Worm (Caenorhabditis elegans): ENCODE measurements around the gene zipt-3.

DNA sequence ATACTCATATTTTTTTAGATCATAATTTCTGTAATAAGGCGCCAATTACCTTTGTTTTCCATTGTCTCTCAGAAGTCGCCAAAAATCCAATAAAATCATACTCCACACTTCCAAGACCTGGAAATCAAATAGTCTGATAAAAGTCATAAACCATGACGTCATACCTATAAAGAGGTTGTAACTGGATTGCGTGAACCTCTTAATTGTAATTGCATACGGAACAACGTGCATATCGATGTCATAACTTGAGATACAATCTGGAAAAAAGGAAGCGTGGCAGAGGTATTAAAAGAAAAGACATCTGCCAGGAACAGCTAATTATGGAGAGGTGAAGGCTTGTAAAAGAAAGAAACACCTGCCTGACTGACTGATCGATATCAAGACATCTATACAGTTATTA is 27.2 kb downstream of the zipt-3 start, which contains the start of gene F10C1.9:
- TF ChIP-seq ces-1 (GFP tag; optimal IDR thresholded peaks at IDR 0.05): no peak
- no peak for TF ChIP-seq ceh-43 (GFP tag; optimal IDR thresholded peaks at IDR 0.05)
- no peak for TF ChIP-seq mab-5 (tag; optimal IDR thresholded peaks at IDR 0.05)
- no peak for TF ChIP-seq pha-4 (tag; optimal IDR thresholded peaks at IDR 0.05)
- no peak for TF ChIP-seq nhr-76 (tag; optimal IDR thresholded peaks at IDR 0.05)
